Fruit fly (Drosophila melanogaster): ENCODE data around the gene CG10657.

CG10657 gene

DNA sequence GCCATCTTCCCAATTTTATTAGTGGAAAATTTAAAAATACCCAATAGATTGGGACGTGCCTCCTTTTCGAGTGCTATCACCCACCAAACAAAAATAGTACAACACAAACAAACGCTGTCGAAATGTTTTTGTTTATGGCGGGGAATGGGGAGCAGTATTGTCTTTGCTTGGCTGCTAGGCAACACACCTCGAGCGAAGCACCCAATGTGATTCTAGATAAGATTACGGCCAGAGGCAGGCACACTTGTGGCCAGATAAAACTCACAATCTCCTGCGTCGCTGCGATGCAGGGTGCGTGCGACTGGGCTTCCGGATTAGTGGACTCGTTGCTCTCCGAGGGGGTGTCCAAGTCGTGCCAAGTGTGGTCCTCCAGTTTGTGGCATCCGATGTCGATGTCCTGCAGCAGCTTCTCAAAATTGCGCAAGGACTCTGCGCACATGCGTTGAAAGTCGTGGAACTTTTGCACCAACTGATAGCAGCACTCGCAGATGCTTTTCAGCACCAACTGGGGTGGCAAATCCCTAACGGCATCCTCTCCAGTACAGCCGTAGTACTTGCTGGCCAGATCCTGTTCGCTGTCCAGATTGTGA is 10.0 kb upstream of the CG10657 start:
- no peak for TF ChIP-seq Hr38 (GFP tag; optimal IDR thresholded peaks at IDR 0.05)
- TF ChIP-seq Gug (GFP tag; IDR thresholded peaks at IDR 0.05), result no peak
- no peak for TF ChIP-seq Sox102F (GFP tag; optimal IDR thresholded peaks at IDR 0.05)
- no peak for TF ChIP-seq CG6792 (GFP tag; optimal IDR thresholded peaks at IDR 0.05)
- no peak for TF ChIP-seq CG8119 (GFP tag; IDR thresholded peaks at IDR 0.05)
- no peak for TF ChIP-seq svp (GFP tag)
- TF ChIP-seq CG10631 (GFP tag; optimal IDR thresholded peaks at IDR 0.05), result no peak
- TF ChIP-seq CG10669 (GFP tag; optimal IDR thresholded peaks at IDR 0.05), result no peak
- TF ChIP-seq vri (GFP tag; optimal IDR thresholded peaks at IDR 0.05), result no peak
- TF ChIP-seq spab (GFP tag; optimal IDR thresholded peaks at IDR 0.05), result no peak
- TF ChIP-seq salr (GFP tag; optimal IDR thresholded peaks at IDR 0.05), result no peak
- no peak for TF ChIP-seq achi (GFP tag; optimal IDR thresholded peaks at IDR 0.05)
- TF ChIP-seq cyc (GFP tag; optimal IDR thresholded peaks at IDR 0.05), result no peak
- TF ChIP-seq fd85E (GFP tag; optimal IDR thresholded peaks at IDR 0.05), result no peak
- TF ChIP-seq Met (GFP tag; optimal IDR thresholded peaks at IDR 0.05), result no peak
- no peak for TF ChIP-seq fkh (GFP tag; optimal IDR thresholded peaks at IDR 0.05)
- no peak for TF ChIP-seq CG16779 (tag; optimal IDR thresholded peaks at IDR 0.05)
- TF ChIP-seq CG1621 (tag; optimal IDR thresholded peaks at IDR 0.05), result no peak
- TF ChIP-seq Ets96B (tag; optimal IDR thresholded peaks at IDR 0.05), result no peak
- no peak for TF ChIP-seq Eip93F (GFP tag; optimal IDR thresholded peaks at IDR 0.05)

DNA sequence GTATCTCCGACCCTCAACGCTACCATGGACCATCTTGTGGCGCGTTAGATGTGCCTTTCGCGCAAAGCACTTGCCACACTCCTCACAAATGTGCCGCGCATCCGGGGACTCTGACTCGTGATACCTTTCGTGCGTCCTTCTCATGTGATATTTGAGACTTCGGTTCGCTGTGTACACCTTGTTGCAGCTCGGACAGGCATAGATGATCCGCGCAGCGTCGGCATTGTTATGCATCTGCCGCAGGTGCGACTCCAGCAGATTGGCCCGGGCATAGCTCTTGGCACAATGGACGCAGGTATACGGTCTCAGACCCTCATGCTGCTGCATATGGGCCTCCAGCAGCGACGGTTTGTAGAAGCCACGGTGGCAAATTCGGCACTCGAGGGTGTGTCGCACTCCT is 9.0 kb upstream of the CG10657 start:
- TF ChIP-seq Sox15 (GFP tag; optimal IDR thresholded peaks at IDR 0.05) (no peak), topi (GFP tag; optimal IDR thresholded peaks at IDR 0.05) (no peak), CG15336 (GFP tag; IDR thresholded peaks at IDR 0.05) (no peak), CG8632 (GFP tag; optimal IDR thresholded peaks at IDR 0.05) (no peak), eg (GFP tag; IDR thresholded peaks at IDR 0.05) (no peak), fd85E (GFP tag; optimal IDR thresholded peaks at IDR 0.05) (no peak), dsx (GFP tag; optimal IDR thresholded peaks at IDR 0.05; ENCODE audit: poor library complexity, severe bottlenecking) (no peak), Blimp-1 (GFP tag; optimal IDR thresholded peaks at IDR 0.05) (no peak), CG7368 (GFP tag; optimal IDR thresholded peaks at IDR 0.05) (no peak), Hr38 (GFP tag; optimal IDR thresholded peaks at IDR 0.05) (no peak), CG6792 (GFP tag; optimal IDR thresholded peaks at IDR 0.05) (no peak), net (GFP tag; optimal IDR thresholded peaks at IDR 0.05) (no peak), achi (GFP tag; optimal IDR thresholded peaks at IDR 0.05) (no peak), CG8119 (GFP tag; IDR thresholded peaks at IDR 0.05) (no peak), esn (GFP tag; optimal IDR thresholded peaks at IDR 0.05) (no peak), salr (GFP tag; optimal IDR thresholded peaks at IDR 0.05) (no peak), CG34406 (GFP tag; optimal IDR thresholded peaks at IDR 0.05) (no peak), CG6276 (GFP tag; optimal IDR thresholded peaks at IDR 0.05) (no peak), fd59A (GFP tag; optimal IDR thresholded peaks at IDR 0.05) (no peak), CG4318 (GFP tag; optimal IDR thresholded peaks at IDR 0.05) (no peak)

- TF ChIP-seq acj6 (GFP tag; optimal IDR thresholded peaks at IDR 0.05) (no peak), CG10631 (GFP tag; optimal IDR thresholded peaks at IDR 0.05) (no peak), vri (GFP tag; optimal IDR thresholded peaks at IDR 0.05) (no peak), CG11902 (GFP tag; optimal IDR thresholded peaks at IDR 0.05) (no peak), Sox14 (GFP tag; optimal IDR thresholded peaks at IDR 0.05) (no peak), CG15336 (GFP tag; IDR thresholded peaks at IDR 0.05) (0 out of 2 replicates have a peak, but pooled peaks have one; percentile 35), Eip75B (GFP tag; optimal IDR thresholded peaks at IDR 0.05) (no peak), CG6792 (GFP tag; optimal IDR thresholded peaks at IDR 0.05) (peak; percentile 21), lz (GFP tag; optimal IDR thresholded peaks at IDR 0.05) (no peak), Lpt (GFP tag; optimal IDR thresholded peaks at IDR 0.05) (no peak), CG8119 (GFP tag; IDR thresholded peaks at IDR 0.05) (peak; percentile 32; the same call in 1 of the 3 replicates), ss (GFP tag; optimal IDR thresholded peaks at IDR 0.05) (no peak), CG4318 (GFP tag; optimal IDR thresholded peaks at IDR 0.05) (no peak), topi (GFP tag; optimal IDR thresholded peaks at IDR 0.05) (no peak), cyc (GFP tag; optimal IDR thresholded peaks at IDR 0.05) (peak; percentile 54), Hr4 (GFP tag; optimal IDR thresholded peaks at IDR 0.05) (no peak), CG16779 (tag; optimal IDR thresholded peaks at IDR 0.05) (no peak), CG6854 (GFP tag; optimal IDR thresholded peaks at IDR 0.05) (no peak), fkh (GFP tag; optimal IDR thresholded peaks at IDR 0.05) (peak; percentile 45), spab (GFP tag; optimal IDR thresholded peaks at IDR 0.05) (no peak), Ets21C (GFP tag; optimal IDR thresholded peaks at IDR 0.05) (no peak), CG6276 (GFP tag; optimal IDR thresholded peaks at IDR 0.05) (no peak), Sox102F (GFP tag; optimal IDR thresholded peaks at IDR 0.05) (no peak), CG6808 (GFP tag; optimal IDR thresholded peaks at IDR 0.05) (no peak)
These were observed 7.0 kb upstream of the CG10657 start, which contains the start of the genes CG10646 and vih for dm6 chr3L:12503865-12504650. TSS of gene CG10646 (minus strand) at chr3L:12503894. TSS of gene vih (plus strand) at chr3L:12504292.
